Worm (Caenorhabditis elegans) whole organism, midembryonic: ENCODE measurements around the gene phat-8.
"Not testable (repeated sequence)": the region's sequence is repeated elsewhere in the genome, so short reads cannot be mapped to it uniquely, and the experiment has no call there.

Experiments
- T22C8.4 ChIP-seq: fragments of 200-800 bp; sonication (Bioruptor generic); IDR thresholded peaks from 2 replicates; pipeline ENCODE4 v1.3.6; 2022; ENCODE audit warnings: missing genetic modification characterization, missing compliant biosample characterization
- flt-1 ChIP-seq: fragments of 200-800 bp; sonication (Bioruptor generic); IDR thresholded peaks from 2 replicates; pipeline ENCODE4 v1.3.6; 2022; ENCODE audit warnings: missing genetic modification characterization, missing compliant biosample characterization
- klf-2 ChIP-seq: fragments of 200-800 bp; sonication (Bioruptor generic); conservative IDR thresholded peaks from 2 replicates; pipeline ENCODE4 v1.3.6; 2022; ENCODE audit warnings: missing genetic modification reagents, missing genetic modification characterization, missing compliant biosample characterization
- ref-1 ChIP-seq: fragments of 200-800 bp; sonication (Bioruptor generic); conservative IDR thresholded peaks from 2 replicates; pipeline ENCODE4 v1.3.6; 2022; ENCODE audit warnings: missing genetic modification reagents, missing genetic modification characterization, missing compliant biosample characterization
- tab-1 ChIP-seq: fragments of 200-800 bp; sonication (Bioruptor generic); IDR thresholded peaks from 2 replicates; pipeline ENCODE4 v1.3.6; 2022; ENCODE audit warnings: missing genetic modification characterization, missing compliant biosample characterization
- ztf-23 ChIP-seq: fragments of 200-800 bp; sonication (Bioruptor generic); IDR thresholded peaks from 2 replicates; pipeline ENCODE4 v1.3.6; 2022; ENCODE audit warnings: missing genetic modification reagents, missing genetic modification characterization, missing compliant biosample characterization

DNA sequence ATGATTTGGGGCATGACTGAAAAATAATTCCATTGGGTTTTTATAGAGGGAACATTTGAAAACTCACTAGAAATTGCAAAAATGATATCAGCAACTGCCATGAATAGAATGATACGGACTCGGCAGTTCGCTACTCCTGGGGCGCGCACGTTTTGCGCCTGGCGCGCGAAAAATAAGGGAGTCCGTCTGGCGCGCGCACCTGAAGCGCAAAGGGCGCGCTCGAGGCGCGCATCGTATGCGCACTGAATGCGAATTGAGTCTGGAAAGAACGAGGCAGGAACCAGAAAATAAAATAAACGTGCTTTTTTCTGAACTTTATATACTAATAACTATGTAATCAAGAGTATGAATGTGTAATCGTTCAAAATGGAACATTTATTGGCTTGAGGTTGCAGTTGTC, 30.4 kb upstream of the phat-8 start, which contains the start of gene Y57A10C.10:
- not testable (repeated sequence) for TF ChIP-seq ref-1 (GFP tag; lab: Robert Waterston, UW); T22C8.4 (GFP tag; lab: Robert Waterston, UW); klf-2; ztf-23 (GFP tag; lab: Robert Waterston, UW); flt-1 (GFP tag; lab: Robert Waterston, UW); tab-1 (GFP tag; lab: Robert Waterston, UW)
